Worm (Caenorhabditis elegans): ENCODE results near the gene srg-42.

The srg-42 gene

DNA sequence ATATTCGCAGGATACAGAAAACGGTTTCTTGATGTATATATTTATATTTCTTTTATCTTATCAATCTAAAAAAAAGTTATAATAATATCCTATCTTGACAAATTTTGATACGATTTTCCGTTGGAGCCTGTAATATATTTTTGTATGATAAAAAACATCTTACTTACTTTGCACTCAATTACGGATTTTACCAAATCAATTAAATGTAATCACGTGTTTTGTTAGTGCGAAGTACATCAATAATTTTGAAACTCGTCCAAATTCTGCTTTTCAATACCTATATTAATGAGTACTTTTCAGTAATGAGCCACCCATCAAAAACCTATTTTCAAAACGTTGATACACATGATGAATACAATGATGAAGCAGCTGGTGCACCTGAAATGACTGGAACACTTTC, 8.4 kb downstream of the srg-42 start, which contains the start of gene T19C4.1:
TSS of gene T19C4.1 (plus strand) at position 301 of the 400 bp plus-strand sequence.
- TF ChIP-seq F13C5.2 (tag; optimal IDR thresholded peaks at IDR 0.05) (no peak), tra-4 (tag; optimal IDR thresholded peaks at IDR 0.05) (no peak), tbx-11 (GFP tag; IDR thresholded peaks at IDR 0.05) (no peak), scrt-1 (GFP tag; IDR thresholded peaks at IDR 0.05) (no peak), ama-1 (optimal IDR thresholded peaks at IDR 0.05) (no peak), hmg-4 (GFP tag; optimal IDR thresholded peaks at IDR 0.05) (no peak), pes-1 (GFP tag; IDR thresholded peaks at IDR 0.05) (no peak), hmbx-1 (tag; optimal IDR thresholded peaks at IDR 0.05) (no peak), sea-1 (GFP tag; conservative IDR thresholded peaks at IDR 0.05) (no peak), B0310.2 (tag; optimal IDR thresholded peaks at IDR 0.05) (no peak), hnd-1 (tag; optimal IDR thresholded peaks at IDR 0.05) (no peak), aly-1 (tag; optimal IDR thresholded peaks at IDR 0.05) (no peak), ets-7 (tag; optimal IDR thresholded peaks at IDR 0.05) (no peak), flt-1 (GFP tag; IDR thresholded peaks at IDR 0.05) (no peak), ceh-13 (GFP tag; optimal IDR thresholded peaks at IDR 0.05) (no peak), tbx-37 (GFP tag; conservative IDR thresholded peaks at IDR 0.05) (no peak)

DNA sequence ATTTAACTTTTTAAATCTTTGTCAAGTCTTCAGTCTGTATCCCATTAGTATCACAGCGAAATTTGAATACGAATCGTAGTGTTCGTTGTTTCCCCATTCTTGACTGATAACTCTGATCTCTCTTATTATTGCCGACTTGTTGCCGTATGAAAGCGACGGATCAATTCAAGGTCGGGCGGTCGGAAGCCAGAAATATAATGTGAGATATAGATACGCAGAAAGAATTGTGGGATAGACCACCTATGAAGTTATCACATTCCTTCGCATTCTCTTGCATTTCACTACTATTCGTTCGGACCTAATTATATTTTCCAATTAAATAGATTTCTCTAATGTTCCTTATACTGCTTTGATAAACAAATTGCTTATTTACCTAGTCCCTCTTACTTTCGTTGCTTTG, 8.9 kb downstream of the srg-42 start:
- no peak for TF ChIP-seq sea-1 (GFP tag; conservative IDR thresholded peaks at IDR 0.05)
- TF ChIP-seq tbx-37 (GFP tag; conservative IDR thresholded peaks at IDR 0.05), result no peak
- TF ChIP-seq pes-1 (GFP tag; IDR thresholded peaks at IDR 0.05), result no peak
- no peak for TF ChIP-seq tra-4 (tag; optimal IDR thresholded peaks at IDR 0.05)
- no peak for TF ChIP-seq ceh-13 (GFP tag; optimal IDR thresholded peaks at IDR 0.05)
- TF ChIP-seq ama-1 (optimal IDR thresholded peaks at IDR 0.05), result no peak
- no peak for TF ChIP-seq B0310.2 (tag; optimal IDR thresholded peaks at IDR 0.05)
- TF ChIP-seq flt-1 (GFP tag; IDR thresholded peaks at IDR 0.05), result no peak
- TF ChIP-seq scrt-1 (GFP tag; IDR thresholded peaks at IDR 0.05), result no peak
- no peak for TF ChIP-seq aly-1 (tag; optimal IDR thresholded peaks at IDR 0.05)
- TF ChIP-seq F13C5.2 (tag; optimal IDR thresholded peaks at IDR 0.05), result no peak
- TF ChIP-seq hnd-1 (tag; optimal IDR thresholded peaks at IDR 0.05), result no peak
- TF ChIP-seq ets-7 (tag; optimal IDR thresholded peaks at IDR 0.05), result no peak
- TF ChIP-seq hmg-4 (GFP tag; optimal IDR thresholded peaks at IDR 0.05), result no peak
- TF ChIP-seq hmbx-1 (tag; optimal IDR thresholded peaks at IDR 0.05), result no peak
- TF ChIP-seq tbx-11 (GFP tag; IDR thresholded peaks at IDR 0.05), result no peak
- no peak for TF ChIP-seq ceh-36 (tag; optimal IDR thresholded peaks at IDR 0.05)

DNA sequence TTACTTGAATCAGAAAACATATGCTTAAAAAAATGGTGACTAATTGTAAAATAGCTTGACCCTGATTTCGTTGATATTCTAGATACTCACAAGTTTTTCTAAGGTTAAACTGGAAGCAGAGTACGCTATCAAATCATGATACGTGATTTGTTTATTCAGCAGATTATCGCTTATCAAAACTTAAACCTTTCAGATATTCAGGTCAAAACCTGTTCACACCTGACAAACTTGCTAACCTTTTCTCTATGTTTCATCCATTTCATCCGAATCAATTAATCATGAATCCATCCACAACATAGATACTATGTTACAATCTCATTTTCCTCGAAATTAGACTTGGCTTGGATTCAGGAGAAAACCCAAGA, 10.1 kb downstream of the srg-42 start:
- TF ChIP-seq ceh-36 (tag; optimal IDR thresholded peaks at IDR 0.05) (no peak), tbx-37 (GFP tag; conservative IDR thresholded peaks at IDR 0.05) (no peak), hmg-4 (GFP tag; optimal IDR thresholded peaks at IDR 0.05) (no peak), tra-4 (tag; optimal IDR thresholded peaks at IDR 0.05) (no peak), hnd-1 (tag; optimal IDR thresholded peaks at IDR 0.05) (no peak), pes-1 (GFP tag; IDR thresholded peaks at IDR 0.05) (no peak), scrt-1 (GFP tag; IDR thresholded peaks at IDR 0.05) (no peak), ceh-13 (GFP tag; optimal IDR thresholded peaks at IDR 0.05) (no peak), flt-1 (GFP tag; IDR thresholded peaks at IDR 0.05) (no peak), aly-1 (tag; optimal IDR thresholded peaks at IDR 0.05) (no peak), F13C5.2 (tag; optimal IDR thresholded peaks at IDR 0.05) (no peak), B0310.2 (tag; optimal IDR thresholded peaks at IDR 0.05) (no peak), ama-1 (optimal IDR thresholded peaks at IDR 0.05) (no peak)

- TF ChIP-seq hmbx-1 (tag; optimal IDR thresholded peaks at IDR 0.05) (no peak), tra-4 (tag; optimal IDR thresholded peaks at IDR 0.05) (no peak), B0310.2 (tag; optimal IDR thresholded peaks at IDR 0.05) (no peak), ceh-36 (tag; optimal IDR thresholded peaks at IDR 0.05) (no peak), scrt-1 (GFP tag; IDR thresholded peaks at IDR 0.05) (no peak), ama-1 (optimal IDR thresholded peaks at IDR 0.05) (no peak)
Observed at ce11 chrV:11146958-11147779, 10.7 kb downstream of the srg-42 start, which contains the start of the genes T19C4.24 and nlp-33. Gene T19C4.24, minus strand, starts transcription at chrV:11147008. Gene nlp-33, plus strand, starts transcription at chrV:11147346.

DNA sequence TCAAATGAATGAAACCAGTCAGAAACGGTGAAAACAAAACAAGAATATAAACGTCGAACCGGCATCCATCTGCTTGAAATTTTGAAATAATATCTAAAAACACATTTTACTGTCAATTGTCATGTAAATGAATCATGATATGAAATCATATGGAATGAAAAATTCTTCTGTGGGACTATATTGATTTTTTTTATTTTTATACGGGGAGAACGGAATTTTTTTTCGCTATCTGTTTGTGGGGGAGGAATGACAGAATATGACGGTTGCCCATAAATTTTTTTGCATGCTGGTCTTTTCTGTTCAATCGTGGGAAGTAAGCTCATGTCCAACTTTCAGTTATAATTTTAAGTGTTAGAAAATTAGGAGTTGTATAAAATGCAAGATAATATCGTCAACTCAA, 13.2 kb downstream of the srg-42 start, which contains the start of gene C06H2.7:
TSS of gene C06H2.7 (minus strand) at position 101 of the 400 bp plus-strand sequence.
- TF ChIP-seq pes-1 (GFP tag; IDR thresholded peaks at IDR 0.05), result no peak
- TF ChIP-seq tbx-11 (GFP tag; IDR thresholded peaks at IDR 0.05), result no peak
- TF ChIP-seq ama-1 (optimal IDR thresholded peaks at IDR 0.05), result no peak
- TF ChIP-seq ceh-13 (GFP tag; optimal IDR thresholded peaks at IDR 0.05), result no peak

DNA sequence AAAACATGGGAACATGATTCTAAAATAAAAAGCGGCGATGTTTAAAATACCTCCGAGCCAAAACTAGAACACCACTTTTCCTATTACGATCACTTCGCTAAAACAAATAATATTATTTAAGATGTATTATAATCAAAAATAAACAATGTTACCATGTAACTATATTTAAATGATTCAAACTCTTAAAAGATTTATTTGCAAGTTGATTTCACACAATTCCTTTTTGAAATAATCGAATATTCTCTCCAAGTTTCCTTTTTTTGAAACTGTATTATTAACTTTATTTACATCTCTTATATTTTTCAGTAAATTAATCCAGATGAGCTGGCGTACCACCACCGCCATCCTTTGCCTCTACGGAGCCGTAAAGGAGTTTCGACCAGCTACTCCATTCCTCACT, 16.7 kb downstream of the srg-42 start, which contains the start of gene folt-1:
TSS of gene folt-1 (plus strand) at position 301 of the 400 bp plus-strand sequence.
- TF ChIP-seq flt-1 (GFP tag; IDR thresholded peaks at IDR 0.05), result no peak
- TF ChIP-seq tra-4 (tag; optimal IDR thresholded peaks at IDR 0.05), result no peak
- no peak for TF ChIP-seq ceh-36 (tag; optimal IDR thresholded peaks at IDR 0.05)
- no peak for TF ChIP-seq F13C5.2 (tag; optimal IDR thresholded peaks at IDR 0.05)
- no peak for TF ChIP-seq tbx-11 (GFP tag; IDR thresholded peaks at IDR 0.05)
- TF ChIP-seq scrt-1 (GFP tag; IDR thresholded peaks at IDR 0.05), result no peak
- no peak for TF ChIP-seq hmbx-1 (tag; optimal IDR thresholded peaks at IDR 0.05)
- no peak for TF ChIP-seq ceh-13 (GFP tag; optimal IDR thresholded peaks at IDR 0.05)
- no peak for TF ChIP-seq aly-1 (tag; optimal IDR thresholded peaks at IDR 0.05)
- no peak for TF ChIP-seq hnd-1 (tag; optimal IDR thresholded peaks at IDR 0.05)
- no peak for TF ChIP-seq ets-7 (tag; optimal IDR thresholded peaks at IDR 0.05)
- TF ChIP-seq ama-1 (optimal IDR thresholded peaks at IDR 0.05), result no peak
- no peak for TF ChIP-seq sea-1 (GFP tag; conservative IDR thresholded peaks at IDR 0.05)
- TF ChIP-seq B0310.2 (tag; optimal IDR thresholded peaks at IDR 0.05), result no peak
- no peak for TF ChIP-seq tbx-37 (GFP tag; conservative IDR thresholded peaks at IDR 0.05)
- TF ChIP-seq pes-1 (GFP tag; IDR thresholded peaks at IDR 0.05), result no peak
- TF ChIP-seq hmg-4 (GFP tag; optimal IDR thresholded peaks at IDR 0.05), result no peak

DNA sequence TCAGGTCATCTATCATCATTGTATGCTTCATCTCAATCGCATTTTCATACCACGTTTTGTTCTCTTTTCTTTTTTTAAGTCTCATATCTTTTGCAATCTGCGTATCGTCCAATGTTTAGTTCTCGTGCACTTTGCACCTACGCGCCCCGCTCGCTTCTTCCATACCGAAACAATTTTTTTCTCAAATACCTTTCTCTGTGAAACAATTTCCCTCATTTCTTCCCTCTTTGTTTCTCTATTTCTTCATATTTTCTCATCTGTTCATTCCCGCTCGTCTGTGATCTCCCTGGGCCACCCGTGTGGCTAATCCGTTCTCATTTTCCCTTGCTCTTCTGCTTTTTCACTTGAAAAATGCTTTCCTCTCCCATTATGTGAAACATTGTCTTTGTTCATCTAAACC, 17.5 kb downstream of the srg-42 start:
- TF ChIP-seq ets-7 (tag; optimal IDR thresholded peaks at IDR 0.05) (no peak), ceh-36 (tag; optimal IDR thresholded peaks at IDR 0.05) (no peak), F13C5.2 (tag; optimal IDR thresholded peaks at IDR 0.05) (no peak), tbx-11 (GFP tag; IDR thresholded peaks at IDR 0.05) (no peak), ceh-13 (GFP tag; optimal IDR thresholded peaks at IDR 0.05) (no peak), flt-1 (GFP tag; IDR thresholded peaks at IDR 0.05) (no peak), pes-1 (GFP tag; IDR thresholded peaks at IDR 0.05) (no peak), hnd-1 (tag; optimal IDR thresholded peaks at IDR 0.05) (no peak), aly-1 (tag; optimal IDR thresholded peaks at IDR 0.05) (no peak), B0310.2 (tag; optimal IDR thresholded peaks at IDR 0.05) (no peak), ama-1 (optimal IDR thresholded peaks at IDR 0.05) (no peak)

Measured in whole organism, early embryonic.